Worm (Caenorhabditis elegans): Measurements from ENCODE around the gene cest-35.2.
A peak's percentile ranks its signal among the peaks of the same experiment; 100 is the strongest.

The cest-35.2 gene

DNA sequence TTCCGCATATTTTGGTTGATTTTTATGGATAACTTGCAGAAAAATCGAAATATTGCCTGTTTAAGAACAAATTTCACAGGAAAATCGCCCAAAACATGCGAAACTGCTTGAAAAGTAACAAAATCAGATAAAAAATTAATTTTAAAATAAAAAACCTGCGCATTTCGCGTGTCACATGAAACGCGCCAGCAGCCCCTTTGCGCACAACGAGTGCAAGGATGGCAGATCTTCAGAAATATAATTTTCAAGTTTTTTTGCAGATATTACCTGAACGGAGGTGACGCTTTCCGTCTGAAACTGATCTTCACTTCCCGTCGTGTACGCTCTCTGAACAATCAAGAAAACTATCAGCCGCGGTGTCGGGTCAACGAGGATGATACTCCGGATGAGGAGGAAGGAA lies 38.0 kb upstream of the cest-35.2 start:
- TF ChIP-seq snpc-1.2 (GFP tag; IDR thresholded peaks at IDR 0.05) (no peak), dmd-8 (GFP tag; IDR thresholded peaks at IDR 0.05) (no peak), skn-1 (tag; optimal IDR thresholded peaks at IDR 0.05) (no peak), ceh-62 (tag; optimal IDR thresholded peaks at IDR 0.05) (no peak), spr-3 (GFP tag; optimal IDR thresholded peaks at IDR 0.05) (peak; percentile 33), ceh-28 (tag; optimal IDR thresholded peaks at IDR 0.05) (no peak), nhr-25 (tag; optimal IDR thresholded peaks at IDR 0.05; ENCODE audit: borderline replicate concordance, insufficient read depth) (no peak), daf-19 (GFP tag; conservative IDR thresholded peaks at IDR 0.05) (no peak), lin-38 (GFP tag; IDR thresholded peaks at IDR 0.05) (peak; percentile 77), snpc-4 (tag; optimal IDR thresholded peaks at IDR 0.05) (no peak), hif-1 (tag; optimal IDR thresholded peaks at IDR 0.05) (no peak), Y48G9A.11 (GFP tag; IDR thresholded peaks at IDR 0.05) (no peak), mxl-2 (GFP tag; conservative IDR thresholded peaks at IDR 0.05) (no peak), daf-16 (GFP tag; optimal IDR thresholded peaks at IDR 0.05) (no peak), daf-16 (tag; optimal IDR thresholded peaks at IDR 0.05) (no peak), nhr-10 (tag; optimal IDR thresholded peaks at IDR 0.05) (no peak), egl-27 (tag; optimal IDR thresholded peaks at IDR 0.05) (no peak), rbr-2 (tag; optimal IDR thresholded peaks at IDR 0.05) (peak; percentile 46), set-16 (GFP tag; IDR thresholded peaks at IDR 0.05) (no peak), mes-2 (tag; optimal IDR thresholded peaks at IDR 0.05; ENCODE audit: poor library complexity, severe bottlenecking) (peak; percentile 70), lin-1 (GFP tag; IDR thresholded peaks at IDR 0.05) (no peak), ZK546.5 (tag; optimal IDR thresholded peaks at IDR 0.05) (no peak), gei-8 (GFP tag; optimal IDR thresholded peaks at IDR 0.05) (no peak), ama-1 (optimal IDR thresholded peaks at IDR 0.05) (no peak), mep-1 (tag; optimal IDR thresholded peaks at IDR 0.05) (peak; percentile 34), nhr-111 (GFP tag; optimal IDR thresholded peaks at IDR 0.05) (no peak), lin-13 (GFP tag; optimal IDR thresholded peaks at IDR 0.05) (no peak), hmg-1.1 (GFP tag; IDR thresholded peaks at IDR 0.05) (peak; percentile 35), T20F7.1 (GFP tag; optimal IDR thresholded peaks at IDR 0.05) (no peak), ces-1 (GFP tag; optimal IDR thresholded peaks at IDR 0.05) (no peak), sdz-12 (GFP tag; optimal IDR thresholded peaks at IDR 0.05) (no peak), zfp-3 (GFP tag; conservative IDR thresholded peaks at IDR 0.05) (no peak), nhr-28 (tag; optimal IDR thresholded peaks at IDR 0.05) (no peak), T26A8.4 (GFP tag; IDR thresholded peaks at IDR 0.05) (peak; percentile 13; the same call in 1 of the 2 replicates), nhr-42 (GFP tag; IDR thresholded peaks at IDR 0.05) (no peak), zip-11 (GFP tag; IDR thresholded peaks at IDR 0.05) (no peak), zag-1 (tag; optimal IDR thresholded peaks at IDR 0.05) (no peak), madf-9 (GFP tag; conservative IDR thresholded peaks at IDR 0.05) (no peak), ctbp-1 (GFP tag; IDR thresholded peaks at IDR 0.05) (no peak), spr-1 (tag; optimal IDR thresholded peaks at IDR 0.05) (no peak), aly-2 (tag; optimal IDR thresholded peaks at IDR 0.05) (no peak), daf-8 (GFP tag; IDR thresholded peaks at IDR 0.05) (no peak), unc-130 (GFP tag; optimal IDR thresholded peaks at IDR 0.05) (no peak), lin-15B (tag; optimal IDR thresholded peaks at IDR 0.05) (no peak), Y105C5A.15 (GFP tag; IDR thresholded peaks at IDR 0.05) (no peak), F37D6.2 (tag; optimal IDR thresholded peaks at IDR 0.05) (peak; percentile 25), unc-39 (tag; optimal IDR thresholded peaks at IDR 0.05) (no peak), pha-4 (GFP tag; IDR thresholded peaks at IDR 0.05) (no peak), pha-4 (tag; optimal IDR thresholded peaks at IDR 0.05) (no peak), nhr-237 (tag; optimal IDR thresholded peaks at IDR 0.05) (no peak), ceh-82 (tag; optimal IDR thresholded peaks at IDR 0.05) (no peak), ztf-7 (tag; optimal IDR thresholded peaks at IDR 0.05) (no peak), jun-1 (tag; optimal IDR thresholded peaks at IDR 0.05) (no peak), nhr-48 (tag; optimal IDR thresholded peaks at IDR 0.05) (no peak)
